Worm (Caenorhabditis elegans): ENCODE measurements around the gene clec-138.

DNA sequence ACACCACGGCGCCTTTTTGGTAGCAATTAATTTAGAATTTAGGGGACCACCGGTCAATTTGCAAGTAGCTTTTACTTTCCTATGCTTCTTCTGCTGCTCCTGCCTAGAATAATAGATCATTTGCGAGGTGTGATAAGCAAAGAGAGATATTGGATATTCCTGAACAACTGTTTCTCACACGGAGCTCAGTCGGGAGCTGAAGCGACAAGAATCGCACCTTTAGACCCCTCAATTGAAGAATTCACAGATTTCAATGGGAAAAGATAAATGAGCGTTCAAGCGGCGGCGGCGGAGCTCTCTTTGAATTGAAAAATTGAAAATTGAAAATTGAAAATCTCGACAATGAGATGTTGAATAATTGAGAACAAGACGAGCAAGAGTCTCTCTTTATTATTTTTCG is 47.0 kb downstream of the clec-138 start:
- TF ChIP-seq med-1 (GFP tag; optimal IDR thresholded peaks at IDR 0.05; ENCODE audit: insufficient read depth) (no peak), klf-2 (GFP tag; conservative IDR thresholded peaks at IDR 0.05) (no peak), ztf-29 (GFP tag; IDR thresholded peaks at IDR 0.05) (no peak), cog-1 (tag; optimal IDR thresholded peaks at IDR 0.05) (no peak), tab-1 (GFP tag; IDR thresholded peaks at IDR 0.05) (no peak), T22C8.4 (GFP tag; IDR thresholded peaks at IDR 0.05) (no peak)
